Fruit fly (Drosophila melanogaster) Kc167 (cell line): ENCODE measurements around the gene RpL7A.

Experiments
- Myc ChIP-seq: fragments of >200 bp; optimal IDR thresholded peaks from 2 replicates; lab custom pipeline; 2017; ENCODE audit warnings: missing external identifiers
- Sin3A ChIP-seq: fragments of >200 bp; optimal IDR thresholded peaks from 2 replicates; lab custom pipeline; 2018; ENCODE audit warnings: missing external identifiers
- insv ChIP-seq: fragments of >200 bp; optimal IDR thresholded peaks from 3 replicates; lab custom pipeline; 2018; ENCODE audit warnings: missing external identifiers
- psq ChIP-seq: fragments of >200 bp; optimal IDR thresholded peaks from 2 replicates; lab custom pipeline; 2017; ENCODE audit warnings: missing external identifiers
- ttk ChIP-seq: sonication (Bioruptor generic); optimal IDR thresholded peaks from 2 replicates; lab custom pipeline; 2017; ENCODE audit warnings: missing external identifiers

DNA sequence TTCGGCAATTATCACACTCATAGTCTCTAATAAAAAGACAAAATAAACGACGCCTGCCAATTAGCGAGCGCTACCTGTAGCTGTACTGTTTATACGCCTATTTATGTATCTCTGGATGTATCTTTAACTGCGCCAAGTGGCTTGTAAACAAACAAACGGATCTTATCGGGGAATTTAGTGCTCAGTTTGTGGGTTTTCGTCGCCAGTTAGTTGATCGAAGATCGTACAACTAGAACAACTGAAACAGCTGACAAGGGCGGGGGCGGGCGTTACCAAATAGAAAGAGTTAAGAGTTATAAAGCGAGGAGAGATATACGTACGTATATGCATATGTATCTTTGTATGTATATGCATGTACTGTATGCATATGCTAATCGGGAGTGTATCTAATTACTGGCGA lies 13.8 kb upstream of the RpL7A start:
- TF ChIP-seq Myc (no peak), psq (lab: Kevin White, UChicago) (no peak), insv (lab: Kevin White, UChicago) (no peak), ttk (no peak), Sin3A (no peak)
